Worm (Caenorhabditis elegans): ENCODE results near the gene pafo-1.

Gene pafo-1

DNA sequence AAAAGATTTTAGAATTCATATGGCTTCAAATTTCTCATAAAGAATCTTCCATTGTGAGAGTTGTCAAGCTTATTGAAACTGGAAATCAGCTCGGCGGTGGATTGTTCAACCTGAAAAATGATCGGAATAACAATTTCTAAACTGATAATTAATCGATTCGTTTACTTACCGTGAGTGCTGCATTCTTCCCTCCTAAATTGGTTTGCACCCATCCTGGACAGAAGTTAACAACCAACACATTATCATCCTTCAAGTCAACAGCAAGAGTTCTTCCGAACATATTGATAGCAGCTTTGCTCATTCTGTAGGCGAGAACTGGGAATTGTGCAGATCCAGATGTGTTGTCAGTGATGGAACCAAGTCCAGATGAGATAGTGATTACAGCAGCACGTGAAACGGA is 6.4 kb upstream of the pafo-1 start:
- TF ChIP-seq T26A5.8 (tag; optimal IDR thresholded peaks at IDR 0.05) (no peak), lin-35 (GFP tag; optimal IDR thresholded peaks at IDR 0.05) (no peak), lag-1 (GFP tag; IDR thresholded peaks at IDR 0.05) (0 out of 2 replicates have a peak, but pooled peaks have one; percentile 27), nhr-80 (tag; optimal IDR thresholded peaks at IDR 0.05) (no peak), lir-1 (GFP tag; conservative IDR thresholded peaks at IDR 0.05) (no peak)

DNA sequence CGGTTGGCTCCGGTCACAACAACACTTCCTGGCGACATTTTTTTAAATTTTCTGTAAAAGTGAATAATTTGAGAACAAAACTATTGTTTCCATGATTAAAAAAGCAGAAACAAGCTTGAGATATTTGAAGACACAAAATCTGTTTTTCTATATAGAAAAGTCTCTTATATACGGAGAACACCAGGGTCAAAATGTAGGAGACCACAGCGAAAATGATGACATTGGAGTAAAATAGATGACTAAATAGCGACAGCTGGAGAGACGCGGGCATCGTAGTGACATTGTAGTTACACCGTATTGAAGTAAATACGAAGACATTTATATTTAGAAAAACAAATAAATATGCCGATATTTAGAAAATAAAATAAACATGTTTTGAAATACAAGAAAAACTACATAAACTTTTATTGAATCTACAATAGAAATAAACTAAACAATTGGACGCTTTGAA is 5.3 kb upstream of the pafo-1 start, which contains the start of gene sdz-8:
sdz-8 (minus strand) TSS at position 51 of the 451 bp plus-strand sequence.
- no peak for TF ChIP-seq lsy-27 (tag; optimal IDR thresholded peaks at IDR 0.05; ENCODE audit: borderline replicate concordance, insufficient read depth)
- no peak for TF ChIP-seq hmg-20 (GFP tag; IDR thresholded peaks at IDR 0.05)
- no peak for TF ChIP-seq madf-10 (tag; optimal IDR thresholded peaks at IDR 0.05)
- TF ChIP-seq dpff-1 (tag; optimal IDR thresholded peaks at IDR 0.05), result no peak
- TF ChIP-seq Y95B8A.8 (GFP tag; IDR thresholded peaks at IDR 0.05), result no peak
- no peak for TF ChIP-seq egrh-3 (GFP tag; IDR thresholded peaks at IDR 0.05)
- no peak for TF ChIP-seq pha-4 (tag; optimal IDR thresholded peaks at IDR 0.05)
- no peak for TF ChIP-seq efl-1 (GFP tag; optimal IDR thresholded peaks at IDR 0.05)
- TF ChIP-seq tlf-1 (GFP tag; optimal IDR thresholded peaks at IDR 0.05), result no peak
- TF ChIP-seq F10E7.11 (tag; optimal IDR thresholded peaks at IDR 0.05), result no peak
- TF ChIP-seq rcor-1 (GFP tag; IDR thresholded peaks at IDR 0.05), result no peak
- no peak for TF ChIP-seq snpc-1.1 (tag; optimal IDR thresholded peaks at IDR 0.05; ENCODE audit: insufficient read depth)
- TF ChIP-seq rpc-1 (optimal IDR thresholded peaks at IDR 0.05), result no peak
- no peak for TF ChIP-seq rpc-1 (tag; optimal IDR thresholded peaks at IDR 0.05)

DNA sequence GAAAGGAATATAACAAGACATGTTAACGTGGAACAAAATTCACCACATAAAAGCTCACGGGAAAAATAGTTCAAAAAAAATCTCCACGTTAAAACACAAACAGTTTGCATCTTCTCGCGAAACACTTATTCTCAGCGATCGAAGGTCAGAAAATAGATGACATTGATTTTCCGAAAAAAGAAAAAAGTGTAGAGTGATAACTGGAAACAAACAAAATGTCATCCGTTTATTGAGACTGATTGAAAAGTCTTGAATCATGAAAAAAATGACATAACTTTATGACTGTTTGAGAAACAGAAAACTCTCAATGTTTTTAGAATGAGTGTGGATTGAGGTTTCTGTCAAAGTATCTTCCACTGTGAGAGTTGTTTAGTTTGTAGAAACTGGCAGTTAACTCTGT is 3.7 kb upstream of the pafo-1 start, which contains the start of gene C55A6.4:
C55A6.4 (minus strand) TSS at position 101 of the 400 bp plus-strand sequence.
- TF ChIP-seq gei-17 (GFP tag; optimal IDR thresholded peaks at IDR 0.05) (no peak), snpc-3.4 (tag; optimal IDR thresholded peaks at IDR 0.05) (no peak), ets-4 (GFP tag; optimal IDR thresholded peaks at IDR 0.05) (no peak), unc-62 (GFP tag; optimal IDR thresholded peaks at IDR 0.05) (no peak), egl-18 (GFP tag; IDR thresholded peaks at IDR 0.05) (no peak), ceh-79 (tag; optimal IDR thresholded peaks at IDR 0.05) (no peak), B0261.1 (tag; optimal IDR thresholded peaks at IDR 0.05) (no peak), K11D2.4 (GFP tag; IDR thresholded peaks at IDR 0.05) (no peak), C17E4.6 (GFP tag; IDR thresholded peaks at IDR 0.05) (no peak), nfya-1 (tag; optimal IDR thresholded peaks at IDR 0.05; ENCODE audit: borderline replicate concordance, insufficient read depth) (no peak), aptf-2 (GFP tag; conservative IDR thresholded peaks at IDR 0.05) (no peak), snpc-4 (GFP tag; optimal IDR thresholded peaks at IDR 0.05) (no peak), snpc-4 (tag; optimal IDR thresholded peaks at IDR 0.05) (no peak), B0035.1 (tag; optimal IDR thresholded peaks at IDR 0.05) (no peak)

DNA sequence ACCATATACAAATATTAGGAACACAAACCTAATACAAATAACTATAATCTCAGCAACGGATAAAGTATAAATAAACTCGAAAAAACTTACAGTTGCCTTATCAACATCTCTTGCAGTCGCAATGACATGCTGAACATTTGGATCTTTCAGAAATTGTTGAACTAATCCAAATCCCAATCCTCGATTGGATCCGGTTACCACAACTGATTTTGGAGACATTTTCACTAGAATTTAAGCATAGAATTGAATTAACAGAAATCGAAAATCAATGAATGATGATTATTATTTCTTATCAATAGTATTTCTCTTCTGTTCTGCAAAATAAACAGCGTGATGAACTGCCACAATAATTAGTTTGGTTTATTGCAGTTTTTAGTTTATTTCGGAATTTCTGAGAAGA is 1.3 kb upstream of the pafo-1 start, which contains the start of the genes C55A6.11 and C55A6.7:
C55A6.11 (plus strand) TSS at position 301 of the 400 bp plus-strand sequence.
C55A6.7 (minus strand) TSS at position 316 of the 400 bp plus-strand sequence.
- no peak for TF ChIP-seq snpc-1.3 (tag; optimal IDR thresholded peaks at IDR 0.05; ENCODE audit: insufficient read depth)
- no peak for TF ChIP-seq sea-2 (GFP tag; IDR thresholded peaks at IDR 0.05)
- TF ChIP-seq nhr-80 (tag; optimal IDR thresholded peaks at IDR 0.05), result no peak
- no peak for TF ChIP-seq snpc-4 (GFP tag; optimal IDR thresholded peaks at IDR 0.05)
- TF ChIP-seq snpc-4 (tag; optimal IDR thresholded peaks at IDR 0.05), result no peak
- TF ChIP-seq madf-8 (GFP tag; conservative IDR thresholded peaks at IDR 0.05), result no peak
- TF ChIP-seq dox-1 (GFP tag; IDR thresholded peaks at IDR 0.05), result no peak
- no peak for TF ChIP-seq atf-7 (tag; optimal IDR thresholded peaks at IDR 0.05)
- no peak for TF ChIP-seq ztf-28 (GFP tag; IDR thresholded peaks at IDR 0.05)
- no peak for TF ChIP-seq hlh-26 (GFP tag; conservative IDR thresholded peaks at IDR 0.05)
- TF ChIP-seq mes-4 (tag; optimal IDR thresholded peaks at IDR 0.05), result no peak
- no peak for TF ChIP-seq dpl-1 (GFP tag; optimal IDR thresholded peaks at IDR 0.05)
- TF ChIP-seq ZK185.1 (tag; optimal IDR thresholded peaks at IDR 0.05; ENCODE audit: poor library complexity, severe bottlenecking), result no peak
- TF ChIP-seq ccch-3 (GFP tag; optimal IDR thresholded peaks at IDR 0.05), result no peak
- no peak for TF ChIP-seq lin-26 (GFP tag; IDR thresholded peaks at IDR 0.05)
- no peak for TF ChIP-seq snpc-1.1 (tag; optimal IDR thresholded peaks at IDR 0.05; ENCODE audit: insufficient read depth)
- no peak for TF ChIP-seq lsy-27 (tag; optimal IDR thresholded peaks at IDR 0.05; ENCODE audit: borderline replicate concordance, insufficient read depth)
